Fruit fly (Drosophila melanogaster) Kc167 (cell line): ENCODE measurements around the gene CG7579.

Experiments
- Myc ChIP-seq: fragments of >200 bp; optimal IDR thresholded peaks from 2 replicates; lab custom pipeline; 2017; ENCODE audit warnings: missing external identifiers
- Sin3A ChIP-seq: fragments of >200 bp; optimal IDR thresholded peaks from 2 replicates; lab custom pipeline; 2018; ENCODE audit warnings: missing external identifiers
- psq ChIP-seq: fragments of >200 bp; optimal IDR thresholded peaks from 2 replicates; lab custom pipeline; 2017; ENCODE audit warnings: missing external identifiers
- ttk ChIP-seq: sonication (Bioruptor generic); optimal IDR thresholded peaks from 2 replicates; lab custom pipeline; 2017; ENCODE audit warnings: missing external identifiers

dm6 chr3L:15700338-15700966 lies 17.2 kb upstream of the CG7579 start:
- TF ChIP-seq Myc = no peak
- no peak for TF ChIP-seq ttk (lab: Kevin White, UChicago)
- no peak for TF ChIP-seq psq (lab: Kevin White, UChicago)
- TF ChIP-seq Sin3A (lab: Kevin White, UChicago) = no peak
